Worm (Caenorhabditis elegans): ENCODE data around the gene scl-19.
"Not testable (repeated sequence)": the region's sequence is repeated elsewhere in the genome, so short reads cannot be mapped to it uniquely, and the experiment has no call there.

ce11 chrV:18762044-18762443, 30.3 kb downstream of the scl-19 start, which contains the start of gene F11D11.22:
- TF ChIP-seq ztf-29 (GFP tag; IDR thresholded peaks at IDR 0.05); ztf-23 (GFP tag; IDR thresholded peaks at IDR 0.05); klf-2 (GFP tag; conservative IDR thresholded peaks at IDR 0.05): not testable (repeated sequence)
